Worm (Caenorhabditis elegans) whole organism, L4 larva: ENCODE measurements around the gene srbc-37.
"Not testable (repeated sequence)": the region's sequence is repeated elsewhere in the genome, so short reads cannot be mapped to it uniquely, and the experiment has no call there.

ENCODE experiments used
- D1046.2 ChIP-seq: fragments of 200-800 bp; sonication (Bioruptor generic); IDR thresholded peaks from 2 replicates; pipeline ENCODE4 v1.3.6; 2022; ENCODE audit warnings: missing genetic modification characterization, missing compliant biosample characterization
- F10B5.3 ChIP-seq: sonication (generic microtip); optimal IDR thresholded peaks from 2 replicates; lab custom pipeline; 2016; ENCODE audit warnings: mild to moderate bottlenecking, missing genetic modification characterization, missing compliant biosample characterization
- F26F4.8 ChIP-seq: fragments of 200-800 bp; sonication (Bioruptor generic); conservative IDR thresholded peaks from 2 replicates; pipeline ENCODE4 v1.3.6; 2022; ENCODE audit warnings: missing genetic modification characterization, missing compliant biosample characterization
- F49E8.2 ChIP-seq: sonication (generic microtip); optimal IDR thresholded peaks from 2 replicates; lab custom pipeline; 2016; ENCODE audit warnings: missing compliant biosample characterization, mild to moderate bottlenecking, missing genetic modification characterization, borderline replicate concordance
- Y105C5A.15 ChIP-seq: fragments of 200-800 bp; sonication (Bioruptor generic); IDR thresholded peaks from 2 replicates; pipeline ENCODE4 v1.3.6; 2022; ENCODE audit warnings: missing genetic modification characterization, missing compliant biosample characterization
- Y48G9A.11 ChIP-seq: fragments of 200-800 bp; sonication (Bioruptor generic); IDR thresholded peaks from 2 replicates; pipeline ENCODE4 v1.3.6; 2022; ENCODE audit warnings: missing genetic modification reagents, missing genetic modification characterization, missing compliant biosample characterization
- Y75B8A.6 ChIP-seq: fragments of 200-800 bp; sonication (Bioruptor generic); IDR thresholded peaks from 2 replicates; pipeline ENCODE4 v1.3.6; 2022; ENCODE audit warnings: missing genetic modification reagents, missing genetic modification characterization, missing compliant biosample characterization
- arid-1 ChIP-seq: fragments of 200-800 bp; sonication (Bioruptor generic); conservative IDR thresholded peaks from 2 replicates; pipeline ENCODE4 v1.3.6; 2022; ENCODE audit warnings: missing genetic modification reagents, missing genetic modification characterization, missing compliant biosample characterization
- ceh-28 ChIP-seq: fragments of 150-350 bp; optimal IDR thresholded peaks from 2 replicates; lab custom pipeline; 2014; ENCODE audit warnings: missing biosample characterization, missing genetic modification reagents, missing genetic modification characterization
- ctbp-1 ChIP-seq: fragments of 200-800 bp; sonication (Bioruptor generic); IDR thresholded peaks from 2 replicates; pipeline ENCODE4 v1.3.6; 2022; ENCODE audit warnings: missing genetic modification reagents, missing genetic modification characterization, missing compliant biosample characterization
- dmd-6 ChIP-seq: fragments of 200-800 bp; sonication (Bioruptor generic); IDR thresholded peaks from 2 replicates; pipeline ENCODE4 v1.3.6; 2022; ENCODE audit warnings: missing genetic modification reagents, missing genetic modification characterization, missing compliant biosample characterization
- dmd-8 ChIP-seq: fragments of 200-800 bp; sonication (Bioruptor generic); IDR thresholded peaks from 2 replicates; pipeline ENCODE4 v1.3.6; 2022; ENCODE audit warnings: missing genetic modification characterization, missing compliant biosample characterization
- dve-1 ChIP-seq: sonication (generic microtip); optimal IDR thresholded peaks from 2 replicates; lab custom pipeline; 2017; ENCODE audit warnings: antibody characterized with exemption, mild to moderate bottlenecking, missing genetic modification characterization, missing compliant biosample characterization; ENCODE audit not compliant: insufficient read depth
- fos-1 ChIP-seq: fragments of 150-350 bp; optimal IDR thresholded peaks from 2 replicates; lab custom pipeline; 2014; ENCODE audit warnings: missing biosample characterization, missing genetic modification characterization
- hmg-1.1 ChIP-seq: fragments of 200-800 bp; sonication (Bioruptor generic); IDR thresholded peaks from 2 replicates; pipeline ENCODE4 v1.3.6; 2022; ENCODE audit warnings: missing genetic modification reagents, missing genetic modification characterization, missing compliant biosample characterization
- lim-7 ChIP-seq: fragments of 200-800 bp; sonication (Bioruptor generic); IDR thresholded peaks from 2 replicates; pipeline ENCODE4 v1.3.6; 2022; ENCODE audit warnings: missing genetic modification characterization, missing compliant biosample characterization
- lin-1 ChIP-seq: fragments of 200-800 bp; sonication (Bioruptor generic); IDR thresholded peaks from 2 replicates; pipeline ENCODE4 v1.3.6; 2022; ENCODE audit warnings: missing genetic modification reagents, missing genetic modification characterization, missing compliant biosample characterization
- madf-9 ChIP-seq: fragments of 200-800 bp; sonication (Bioruptor generic); conservative IDR thresholded peaks from 2 replicates; pipeline ENCODE4 v1.3.6; 2022; ENCODE audit warnings: missing genetic modification reagents, missing genetic modification characterization, missing compliant biosample characterization
- mxl-2 ChIP-seq: fragments of 200-800 bp; sonication (Bioruptor generic); conservative IDR thresholded peaks from 2 replicates; pipeline ENCODE4 v1.3.6; 2022; ENCODE audit warnings: missing genetic modification reagents, missing genetic modification characterization, missing compliant biosample characterization
- nhr-237 ChIP-seq: sonication (generic microtip); optimal IDR thresholded peaks from 2 replicates; lab custom pipeline; 2017; ENCODE audit warnings: missing biosample characterization, missing genetic modification characterization
- nhr-25 ChIP-seq: sonication (generic microtip); optimal IDR thresholded peaks from 2 replicates; lab custom pipeline; 2017; ENCODE audit warnings: missing genetic modification characterization, mild to moderate bottlenecking, missing compliant biosample characterization, antibody characterized with exemption, moderate library complexity, borderline replicate concordance; ENCODE audit not compliant: insufficient read depth
- nhr-41 ChIP-seq: fragments of 200-800 bp; sonication (Bioruptor generic); IDR thresholded peaks from 2 replicates; pipeline ENCODE4 v1.3.6; 2022; ENCODE audit warnings: missing genetic modification reagents, missing genetic modification characterization, missing compliant biosample characterization
- nhr-48 ChIP-seq: sonication (generic microtip); optimal IDR thresholded peaks from 2 replicates; lab custom pipeline; 2016; ENCODE audit warnings: mild to moderate bottlenecking, missing genetic modification characterization, missing compliant biosample characterization
- pha-4 ChIP-seq, 2 experiments: fragments of 150-350 bp in 1 of 2; fragments of 200-800 bp in 1 of 2; sonication (Bioruptor generic) in 1 of 2; IDR thresholded peaks in 1 of 2; optimal IDR thresholded peaks in 1 of 2; 2 replicates each; pipeline versions ENCODE4 v1.3.6 to Lab custom; 2014 to 2022; ENCODE audit warnings: missing genetic modification characterization in 2 of 2, missing genetic modification reagents in 2 of 2, missing biosample characterization in 1 of 2, missing compliant biosample characterization in 1 of 2
- php-3 ChIP-seq: fragments of 200-800 bp; sonication (Bioruptor generic); IDR thresholded peaks from 2 replicates; pipeline ENCODE4 v1.3.6; 2022; ENCODE audit warnings: missing genetic modification reagents, missing genetic modification characterization, missing compliant biosample characterization
- saeg-2 ChIP-seq: fragments of 200-800 bp; sonication (Bioruptor generic); IDR thresholded peaks from 2 replicates; pipeline ENCODE4 v1.3.6; 2022; ENCODE audit warnings: missing genetic modification reagents, missing genetic modification characterization, missing compliant biosample characterization
- tra-1 ChIP-seq: fragments of 200-800 bp; sonication (Bioruptor generic); IDR thresholded peaks from 2 replicates; pipeline ENCODE4 v1.3.6; 2022; ENCODE audit warnings: missing genetic modification reagents, missing genetic modification characterization, missing compliant biosample characterization
- unc-62 ChIP-seq, 3 experiments: fragments of 150-350 bp in 1 of 3; sonication (generic microtip); optimal IDR thresholded peaks in 2 of 3; peaks in 1 of 3; 1 replicate in 1 of 3; 2 replicates in 2 of 3; lab custom pipeline; 2014 to 2017; ENCODE audit warnings: missing biosample characterization in 3 of 3, missing genetic modification characterization in 3 of 3, missing genetic modification reagents in 3 of 3, missing genotype in 1 of 3
- vab-7 ChIP-seq: fragments of 200-800 bp; sonication (Bioruptor generic); IDR thresholded peaks from 2 replicates; pipeline ENCODE4 v1.3.6; 2022; ENCODE audit warnings: missing genetic modification reagents, missing genetic modification characterization, missing compliant biosample characterization
- zfp-2 ChIP-seq: sonication (generic microtip); optimal IDR thresholded peaks from 2 replicates; lab custom pipeline; 2016; ENCODE audit warnings: mild to moderate bottlenecking, missing genetic modification characterization, missing compliant biosample characterization
- zip-2 ChIP-seq: fragments of 150-350 bp; optimal IDR thresholded peaks from 2 replicates; lab custom pipeline; 2014; ENCODE audit warnings: missing biosample characterization, missing genetic modification characterization

The srbc-37 gene

ce11 chrV:692720-693422 lies 9.5 kb upstream of the srbc-37 start, which contains the start of gene srx-4:
Gene srx-4, minus strand, starts transcription at chrV:692770.
- TF ChIP-seq arid-1 (GFP tag; lab: Robert Waterston, UW) (no peak), fos-1 (no peak), unc-62 (GFP tag; optimal IDR thresholded peaks at IDR 0.05 in 1 of 2; lab: Kevin White, UChicago) (peak in 1 of 2 experiments; percentile 90), unc-62 (tag; optimal IDR thresholded peaks at IDR 0.05; lab: Kevin White, UChicago) (no peak)

DNA sequence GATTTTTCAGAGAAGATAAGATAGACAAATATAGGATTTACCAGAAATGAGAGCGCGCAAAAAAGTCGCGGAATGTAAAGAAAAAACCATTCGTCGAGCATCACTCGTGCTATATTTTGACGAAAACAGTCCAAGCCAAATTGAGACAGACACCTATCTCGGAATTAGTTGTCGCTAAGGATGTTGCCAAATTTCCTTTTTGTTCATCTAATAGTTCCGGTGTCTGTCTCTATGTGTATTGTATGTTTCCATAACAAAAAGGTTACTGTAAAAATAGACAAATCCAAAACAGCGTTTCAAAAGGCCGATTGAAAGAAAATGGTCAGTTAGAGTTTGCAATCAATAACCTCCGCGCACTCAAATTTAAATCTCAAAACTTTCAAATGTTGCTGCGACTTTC lies 7.7 kb upstream of the srbc-37 start, which contains the start of gene srj-53:
srj-53 (minus strand) TSS at position 101 of the 400 bp plus-strand sequence.
- TF ChIP-seq zip-2 (no peak), D1046.2 (GFP tag; lab: Robert Waterston, UW) (no peak), madf-9 (GFP tag; lab: Robert Waterston, UW) (no peak), saeg-2 (no peak), zfp-2 (tag; lab: Kevin White, UChicago) (no peak), php-3 (GFP tag; lab: Robert Waterston, UW) (no peak), F10B5.3 (no peak), nhr-237 (tag; lab: Kevin White, UChicago) (no peak), nhr-48 (tag; lab: Kevin White, UChicago) (no peak), mxl-2 (GFP tag; lab: Robert Waterston, UW) (no peak)

ce11 chrV:695914-696313 lies 6.4 kb upstream of the srbc-37 start, which contains the start of gene srj-52:
Gene srj-52, minus strand, starts transcription at chrV:696014.
- TF ChIP-seq nhr-25 (no peak), unc-62 (GFP tag; optimal IDR thresholded peaks at IDR 0.05 in 1 of 2; lab: Kevin White, UChicago) (peak in 1 of 2 experiments; percentile 57), unc-62 (tag; optimal IDR thresholded peaks at IDR 0.05; lab: Kevin White, UChicago) (no peak), pha-4 (GFP tag; IDR thresholded peaks at IDR 0.05; lab: Robert Waterston, UW) (no peak), pha-4 (tag; optimal IDR thresholded peaks at IDR 0.05; lab: Kevin White, UChicago) (no peak), F49E8.2 (tag; lab: Kevin White, UChicago) (no peak), ceh-28 (no peak), zfp-2 (tag; lab: Kevin White, UChicago) (no peak)

DNA sequence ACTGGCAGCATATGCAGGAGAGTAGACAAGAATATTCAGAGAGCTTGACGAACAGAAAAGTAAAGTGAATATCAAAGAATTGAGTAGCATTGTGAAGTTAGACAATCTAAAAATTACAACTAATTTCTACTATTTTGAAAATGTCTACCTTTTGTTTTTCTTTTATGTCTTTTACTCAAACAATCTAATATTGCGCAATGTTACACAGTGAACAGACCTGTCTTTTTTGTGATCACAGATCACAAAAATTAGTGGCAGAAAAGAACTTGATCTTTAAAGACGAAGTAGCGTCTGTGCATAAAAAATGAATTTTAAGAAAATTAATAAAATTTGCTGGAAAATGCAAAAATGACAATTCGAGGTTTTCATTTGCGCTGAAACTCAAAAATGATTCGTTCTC lies 3.3 kb upstream of the srbc-37 start:
- TF ChIP-seq zip-2: peak; percentile 92
- no peak for TF ChIP-seq dve-1 (tag; lab: Kevin White, UChicago)

ce11 chrV:699489-700129 lies 2.8 kb upstream of the srbc-37 start, which contains the start of the genes ugt-29 and srx-5:
Gene ugt-29, minus strand, starts transcription at chrV:699589.
Gene srx-5, plus strand, starts transcription at chrV:700079.
- no peak for TF ChIP-seq lim-7 (GFP tag; lab: Robert Waterston, UW)
- TF ChIP-seq dmd-6: 0 out of 2 replicates have a peak, but pooled peaks have one; percentile 27
- TF ChIP-seq, all 104 proteins: peak for 1

DNA sequence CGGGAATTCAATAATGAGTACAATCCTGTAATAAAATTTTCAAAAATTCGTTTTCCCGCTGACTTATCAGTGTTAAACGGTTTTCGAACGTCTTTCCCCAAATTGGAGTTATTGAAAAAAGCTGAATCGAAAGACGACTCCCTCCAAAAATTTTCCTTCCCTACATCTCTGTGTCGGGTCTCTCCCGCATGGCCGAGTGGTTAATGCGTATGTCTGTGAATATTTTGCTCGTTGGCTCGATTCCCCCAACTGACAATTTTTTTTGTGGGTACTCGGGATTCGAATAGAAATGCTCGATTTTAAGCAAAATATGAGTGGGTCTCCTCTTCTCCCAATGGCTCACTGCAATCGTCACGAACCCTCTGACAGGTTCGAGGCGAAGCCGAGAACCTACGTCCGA lies 4.1 kb downstream of the srbc-37 start:
- peak; percentile 57; the same call in 1 of the 2 replicates for TF ChIP-seq php-3 (GFP tag; lab: Robert Waterston, UW)
- TF ChIP-seq hmg-1.1 (GFP tag; lab: Robert Waterston, UW): peak; percentile 66
- TF ChIP-seq pha-4 (GFP tag; IDR thresholded peaks at IDR 0.05; lab: Robert Waterston, UW): peak; percentile 51; the same call in 1 of the 2 replicates
- TF ChIP-seq pha-4 (tag; optimal IDR thresholded peaks at IDR 0.05; lab: Kevin White, UChicago): not testable (repeated sequence)
- peak; percentile 51; the same call in 1 of the 2 replicates for TF ChIP-seq lin-1
- TF ChIP-seq Y105C5A.15 (GFP tag; lab: Robert Waterston, UW): 0 out of 2 replicates have a peak, but pooled peaks have one; percentile 28
- TF ChIP-seq tra-1 (GFP tag; lab: Robert Waterston, UW): peak; percentile 59; the same call in 1 of the 2 replicates
- peak; percentile 68 for TF ChIP-seq arid-1 (GFP tag; lab: Robert Waterston, UW)
- 0 out of 2 replicates have a peak, but pooled peaks have one; percentile 65 for TF ChIP-seq D1046.2 (GFP tag; lab: Robert Waterston, UW)
- peak; percentile 48; the same call in 1 of the 2 replicates for TF ChIP-seq ctbp-1 (GFP tag; lab: Robert Waterston, UW)
- TF ChIP-seq Y75B8A.6 (GFP tag; lab: Robert Waterston, UW): 0 out of 2 replicates have a peak, but pooled peaks have one; percentile 24
- TF ChIP-seq vab-7 (GFP tag; lab: Robert Waterston, UW): peak; percentile 73
- 0 out of 2 replicates have a peak, but pooled peaks have one; percentile 34 for TF ChIP-seq Y48G9A.11 (GFP tag; lab: Robert Waterston, UW)
- peak; percentile 11; the same call in 1 of the 2 replicates for TF ChIP-seq nhr-41 (GFP tag; lab: Robert Waterston, UW)
- peak; percentile 51 for TF ChIP-seq dmd-6
- peak; percentile 88 for TF ChIP-seq dmd-8 (GFP tag; lab: Robert Waterston, UW)
- TF ChIP-seq lim-7 (GFP tag; lab: Robert Waterston, UW): peak; percentile 87
- peak; percentile 71; the same call in 1 of the 2 replicates for TF ChIP-seq F26F4.8
- TF ChIP-seq, all 104 proteins: peak for 17; not testable (repeated sequence) for 87
